Worm (Caenorhabditis elegans) whole organism, young adult: ENCODE measurements around the gene srd-25.

ENCODE experiments used
- B0019.2 ChIP-seq: fragments of 200-800 bp; sonication (Bioruptor generic); conservative IDR thresholded peaks from 2 replicates; pipeline ENCODE4 v1.3.6; 2022; ENCODE audit warnings: missing genetic modification reagents, missing genetic modification characterization, missing compliant biosample characterization
- B0035.1 ChIP-seq: sonication (generic microtip); optimal IDR thresholded peaks from 2 replicates; lab custom pipeline; 2016; ENCODE audit warnings: missing genetic modification characterization, mild to moderate bottlenecking, missing compliant biosample characterization, missing genotype, missing genetic modification reagents
- D2030.7 ChIP-seq: fragments of 200-800 bp; sonication (Bioruptor generic); IDR thresholded peaks from 2 replicates; pipeline ENCODE4 v1.3.6; 2022; ENCODE audit warnings: missing genetic modification reagents, missing genetic modification characterization, missing compliant biosample characterization
- F22D6.2 ChIP-seq: sonication (generic microtip); optimal IDR thresholded peaks from 2 replicates; lab custom pipeline; 2016; ENCODE audit warnings: mild to moderate bottlenecking, missing genetic modification characterization, missing compliant biosample characterization
- F23B12.7 ChIP-seq: sonication (generic microtip); optimal IDR thresholded peaks from 2 replicates; lab custom pipeline; 2017; ENCODE audit warnings: missing genetic modification characterization, mild to moderate bottlenecking, missing compliant biosample characterization, antibody characterized with exemption, moderate library complexity; ENCODE audit not compliant: insufficient read depth
- F49E8.2 ChIP-seq: sonication (generic microtip); optimal IDR thresholded peaks from 3 replicates; lab custom pipeline; 2017; ENCODE audit warnings: missing genetic modification characterization, mild to moderate bottlenecking, missing compliant biosample characterization, antibody characterized with exemption, moderate library complexity; ENCODE audit not compliant: insufficient read depth
- F57C9.4 ChIP-seq: sonication (generic microtip); optimal IDR thresholded peaks from 2 replicates; lab custom pipeline; 2017; ENCODE audit warnings: mild to moderate bottlenecking, missing genetic modification characterization, missing compliant biosample characterization
- Y53G8AR.9 ChIP-seq: fragments of 200-800 bp; sonication (Bioruptor generic); conservative IDR thresholded peaks from 2 replicates; pipeline ENCODE4 v1.3.6; 2022; ENCODE audit warnings: missing genetic modification reagents, missing genetic modification characterization, missing compliant biosample characterization
- Y56A3A.18 ChIP-seq: fragments of 200-800 bp; sonication (Bioruptor generic); IDR thresholded peaks from 2 replicates; pipeline ENCODE4 v1.3.6; 2022; ENCODE audit warnings: missing genetic modification reagents, missing genetic modification characterization, missing compliant biosample characterization
- Y67H2A.10 ChIP-seq: fragments of 200-800 bp; sonication (Bioruptor generic); conservative IDR thresholded peaks from 2 replicates; pipeline ENCODE4 v1.3.6; 2022; ENCODE audit warnings: missing genetic modification reagents, missing genetic modification characterization, missing compliant biosample characterization
- akir-1 ChIP-seq: fragments of 200-800 bp; sonication (Bioruptor generic); optimal IDR thresholded peaks from 2 replicates; lab custom pipeline; 2018; ENCODE audit warnings: mild to moderate bottlenecking, missing genetic modification characterization, moderate library complexity, missing compliant biosample characterization
- aptf-3 ChIP-seq: fragments of 200-800 bp; sonication (Bioruptor generic); IDR thresholded peaks from 2 replicates; pipeline ENCODE4 v1.3.6; 2022; ENCODE audit warnings: missing genetic modification characterization, missing compliant biosample characterization
- ccch-3 ChIP-seq: fragments of 200-800 bp; sonication (Bioruptor generic); optimal IDR thresholded peaks from 2 replicates; lab custom pipeline; 2018; ENCODE audit warnings: mild to moderate bottlenecking, missing genetic modification characterization, missing compliant biosample characterization
- ceh-79 ChIP-seq: sonication (generic microtip); optimal IDR thresholded peaks from 2 replicates; lab custom pipeline; 2017; ENCODE audit warnings: mild to moderate bottlenecking, missing genetic modification characterization, missing compliant biosample characterization
- ceh-91 ChIP-seq: fragments of 200-800 bp; sonication (Bioruptor generic); IDR thresholded peaks from 2 replicates; pipeline ENCODE4 v1.3.6; 2022; ENCODE audit warnings: missing genetic modification reagents, missing genetic modification characterization, missing compliant biosample characterization
- die-1 ChIP-seq: sonication (generic microtip); optimal IDR thresholded peaks from 2 replicates; lab custom pipeline; 2016; ENCODE audit warnings: missing genotype, mild to moderate bottlenecking, missing genetic modification characterization, missing compliant biosample characterization
- dpff-1 ChIP-seq: sonication (generic microtip); optimal IDR thresholded peaks from 2 replicates; lab custom pipeline; 2017; ENCODE audit warnings: mild to moderate bottlenecking, missing genetic modification characterization, missing compliant biosample characterization
- dpl-1 ChIP-seq: fragments of 150-350 bp; optimal IDR thresholded peaks from 2 replicates; lab custom pipeline; 2014; ENCODE audit warnings: missing biosample characterization, missing genetic modification reagents, missing genetic modification characterization
- fkh-3 ChIP-seq: sonication (generic microtip); optimal IDR thresholded peaks from 2 replicates; lab custom pipeline; 2016; ENCODE audit warnings: mild to moderate bottlenecking, missing genetic modification characterization, missing compliant biosample characterization
- hmg-1.2 ChIP-seq: fragments of 200-800 bp; sonication (Bioruptor generic); IDR thresholded peaks from 2 replicates; pipeline ENCODE4 v1.3.6; 2022; ENCODE audit warnings: missing genetic modification reagents, missing genetic modification characterization, missing compliant biosample characterization
- hmg-20 ChIP-seq: fragments of 200-800 bp; sonication (Bioruptor generic); IDR thresholded peaks from 2 replicates; pipeline ENCODE4 v1.3.6; 2022; ENCODE audit warnings: missing genetic modification reagents, missing genetic modification characterization, missing compliant biosample characterization
- lin-35 ChIP-seq, 3 experiments: fragments of 150-350 bp in 2 of 3; sonication (generic microtip) in 1 of 3; optimal IDR thresholded peaks; 2 replicates each; lab custom pipeline; 2014 to 2018; ENCODE audit warnings: missing biosample characterization in 3 of 3, missing genetic modification characterization in 3 of 3, missing genetic modification reagents in 3 of 3
- lsy-27 ChIP-seq: sonication (generic microtip); optimal IDR thresholded peaks from 2 replicates; lab custom pipeline; 2017; ENCODE audit warnings: missing genetic modification characterization, mild to moderate bottlenecking, missing compliant biosample characterization, antibody characterized with exemption, missing genotype, borderline replicate concordance; ENCODE audit not compliant: insufficient read depth
- madf-8 ChIP-seq: fragments of 200-800 bp; sonication (Bioruptor generic); conservative IDR thresholded peaks from 2 replicates; pipeline ENCODE4 v1.3.6; 2022; ENCODE audit warnings: missing genetic modification reagents, missing genetic modification characterization, missing compliant biosample characterization
- mxl-1 ChIP-seq: sonication (generic microtip); optimal IDR thresholded peaks from 2 replicates; lab custom pipeline; 2016; ENCODE audit warnings: missing genetic modification characterization, missing compliant biosample characterization
- nfya-1 ChIP-seq: sonication (generic microtip); optimal IDR thresholded peaks from 2 replicates; lab custom pipeline; 2017; ENCODE audit warnings: antibody characterized with exemption, missing compliant biosample characterization, missing genetic modification characterization, borderline replicate concordance; ENCODE audit not compliant: insufficient read depth
- nfyb-1 ChIP-seq: fragments of 200-800 bp; sonication (Bioruptor generic); IDR thresholded peaks from 2 replicates; pipeline ENCODE4 v1.3.6; 2022; ENCODE audit warnings: missing genetic modification reagents, missing genetic modification characterization, missing compliant biosample characterization
- nhr-179 ChIP-seq: sonication (generic microtip); optimal IDR thresholded peaks from 2 replicates; lab custom pipeline; 2016; ENCODE audit warnings: mild to moderate bottlenecking, missing genetic modification characterization, missing compliant biosample characterization
- pha-4 ChIP-seq: fragments of 150-350 bp; sonication (generic microtip); optimal IDR thresholded peaks from 2 replicates; lab custom pipeline; 2014; ENCODE audit warnings: missing biosample characterization, missing genetic modification reagents, missing genetic modification characterization
- repo-1 ChIP-seq: sonication (generic microtip); optimal IDR thresholded peaks from 2 replicates; lab custom pipeline; 2017; ENCODE audit warnings: mild to moderate bottlenecking, missing genetic modification characterization, missing compliant biosample characterization
- zfh-2 ChIP-seq: fragments of 200-800 bp; sonication (Bioruptor generic); conservative IDR thresholded peaks from 2 replicates; pipeline ENCODE4 v1.3.6; 2022; ENCODE audit warnings: missing genetic modification reagents, missing genetic modification characterization, missing compliant biosample characterization
- zim-3 ChIP-seq: sonication (generic microtip); optimal IDR thresholded peaks from 2 replicates; lab custom pipeline; 2017; ENCODE audit warnings: mild to moderate bottlenecking, missing genetic modification characterization, moderate library complexity, missing compliant biosample characterization
- ztf-28 ChIP-seq: fragments of 200-800 bp; sonication (Bioruptor generic); IDR thresholded peaks from 2 replicates; pipeline ENCODE4 v1.3.6; 2022; ENCODE audit warnings: missing genetic modification reagents, missing genetic modification characterization, missing compliant biosample characterization
- ztf-3 ChIP-seq: fragments of 200-800 bp; sonication (Bioruptor generic); optimal IDR thresholded peaks from 2 replicates; lab custom pipeline; 2018; ENCODE audit warnings: mild to moderate bottlenecking, missing genetic modification characterization, missing compliant biosample characterization
- ztf-6 ChIP-seq: fragments of 200-800 bp; sonication (Bioruptor generic); IDR thresholded peaks from 2 replicates; pipeline ENCODE4 v1.3.6; 2022; ENCODE audit warnings: missing genetic modification reagents, missing genetic modification characterization, missing compliant biosample characterization

Gene srd-25

ce11 chrV:7639356-7639755 lies 7.5 kb downstream of the srd-25 start:
- TF ChIP-seq zfh-2 (GFP tag; lab: Robert Waterston, UW), result no peak
- no peak for TF ChIP-seq ceh-91 (GFP tag; lab: Robert Waterston, UW)
- TF ChIP-seq Y53G8AR.9 (GFP tag; lab: Robert Waterston, UW), result no peak
- TF ChIP-seq dpl-1 (GFP tag; lab: Kevin White, UChicago), result no peak
- TF ChIP-seq fkh-3 (tag; lab: Kevin White, UChicago), result no peak
- TF ChIP-seq aptf-3 (GFP tag; lab: Robert Waterston, UW), result no peak
- no peak for TF ChIP-seq lsy-27 (tag; lab: Kevin White, UChicago)
- TF ChIP-seq F57C9.4 (tag; lab: Kevin White, UChicago), result no peak
- TF ChIP-seq Y67H2A.10 (GFP tag; lab: Robert Waterston, UW), result no peak
- TF ChIP-seq madf-8 (GFP tag; lab: Robert Waterston, UW), result no peak
- no peak for TF ChIP-seq die-1 (tag; lab: Kevin White, UChicago)
- no peak for TF ChIP-seq F22D6.2 (tag; lab: Kevin White, UChicago)
- no peak for TF ChIP-seq zim-3
- TF ChIP-seq, all 124 proteins: peak for 0

- no peak for TF ChIP-seq dpff-1
- no peak for TF ChIP-seq nfya-1 (tag; lab: Kevin White, UChicago)
- no peak for TF ChIP-seq fkh-3 (tag; lab: Kevin White, UChicago)
- TF ChIP-seq lin-35 (GFP tag; optimal IDR thresholded peaks at IDR 0.05; lab: Kevin White, UChicago), result no peak
- TF ChIP-seq D2030.7, result no peak
- TF ChIP-seq Y56A3A.18, result no peak
- no peak for TF ChIP-seq ztf-6 (GFP tag; lab: Robert Waterston, UW)
- no peak for TF ChIP-seq ccch-3 (GFP tag; lab: Kevin White, UChicago)
- no peak for TF ChIP-seq hmg-1.2 (GFP tag; lab: Robert Waterston, UW)
- no peak for TF ChIP-seq nhr-179 (tag; lab: Kevin White, UChicago)
- no peak for TF ChIP-seq akir-1 (GFP tag; lab: Kevin White, UChicago)
- no peak for TF ChIP-seq B0019.2 (GFP tag; lab: Robert Waterston, UW)
- TF ChIP-seq mxl-1 (tag; lab: Kevin White, UChicago), result no peak
- TF ChIP-seq repo-1 (tag; lab: Kevin White, UChicago), result no peak
- TF ChIP-seq aptf-3 (GFP tag; lab: Robert Waterston, UW), result no peak
- no peak for TF ChIP-seq hmg-20 (GFP tag; lab: Robert Waterston, UW)
- TF ChIP-seq F23B12.7 (tag; lab: Kevin White, UChicago), result no peak
- TF ChIP-seq pha-4 (tag; lab: Kevin White, UChicago), result no peak
Measured at ce11 chrV:7639787-7640186, 8.0 kb downstream of the srd-25 start, which contains the start of gene F07C4.10. Gene F07C4.10 (minus strand): TSS chrV:7639887.

ce11 chrV:7641718-7642117 lies 9.9 kb downstream of the srd-25 start:
- no peak for TF ChIP-seq ztf-3 (GFP tag; lab: Kevin White, UChicago)
- no peak for TF ChIP-seq akir-1 (GFP tag; lab: Kevin White, UChicago)
- no peak for TF ChIP-seq B0035.1 (tag; lab: Kevin White, UChicago)
- TF ChIP-seq nfyb-1 (GFP tag; lab: Robert Waterston, UW), result no peak
- no peak for TF ChIP-seq ztf-28 (GFP tag; lab: Robert Waterston, UW)
- TF ChIP-seq F49E8.2, result no peak
- no peak for TF ChIP-seq ceh-79 (tag; lab: Kevin White, UChicago)
- TF ChIP-seq, all 124 proteins: peak for 0
